Fruit fly (Drosophila melanogaster): ENCODE data around the gene Myc.

The Myc gene

DNA sequence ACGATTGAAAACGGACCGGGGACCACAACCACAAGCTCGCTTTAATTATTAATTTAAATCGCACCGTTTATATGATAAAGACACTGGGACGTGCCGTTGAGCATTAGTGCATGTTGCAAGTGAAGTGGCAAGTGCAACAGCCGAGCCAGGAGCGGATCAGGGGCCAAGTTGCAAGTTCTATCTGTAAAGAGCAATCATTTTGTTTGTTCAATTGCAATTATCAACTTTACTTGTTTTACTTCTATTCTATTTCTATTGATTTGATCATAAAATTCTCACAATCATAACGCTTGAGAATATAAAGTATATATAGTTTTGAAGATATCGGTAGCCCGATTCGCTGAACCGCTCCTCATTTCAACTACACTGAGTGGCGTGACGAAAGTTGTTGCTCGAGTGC lies 63.2 kb downstream of the Myc start:
- no peak for TF ChIP-seq CG17801 (GFP tag; optimal IDR thresholded peaks at IDR 0.05; ENCODE audit: partially characterized antibody)

DNA sequence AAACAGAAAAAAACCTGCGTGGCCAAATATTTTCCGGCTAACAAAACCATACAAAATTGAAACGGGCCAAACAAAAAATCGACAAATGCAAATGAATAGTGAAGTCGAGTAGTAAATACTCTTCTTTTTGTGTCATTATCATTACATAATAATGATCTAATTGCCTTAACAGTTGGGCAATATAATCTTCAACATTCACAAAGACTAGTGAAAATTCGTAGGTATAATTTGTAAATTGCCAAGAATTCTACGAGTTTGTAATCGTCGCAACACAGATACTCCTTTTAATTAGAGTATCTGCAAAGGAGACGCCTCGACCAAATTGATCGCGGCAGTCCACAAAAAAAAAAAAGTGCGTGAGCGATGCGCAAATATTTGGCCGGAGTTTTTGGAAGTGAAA lies 64.5 kb downstream of the Myc start:
- no peak for TF ChIP-seq CG17801 (GFP tag; optimal IDR thresholded peaks at IDR 0.05; ENCODE audit: partially characterized antibody)

dm6 chrX:3440506-3440905 lies 67.5 kb downstream of the Myc start:
- no peak for TF ChIP-seq CG17801 (GFP tag; optimal IDR thresholded peaks at IDR 0.05; ENCODE audit: partially characterized antibody)

Measured in ovary, adult (tissue).